Fruit fly (Drosophila melanogaster): Measurements from ENCODE around the gene Tasp1.

DNA sequence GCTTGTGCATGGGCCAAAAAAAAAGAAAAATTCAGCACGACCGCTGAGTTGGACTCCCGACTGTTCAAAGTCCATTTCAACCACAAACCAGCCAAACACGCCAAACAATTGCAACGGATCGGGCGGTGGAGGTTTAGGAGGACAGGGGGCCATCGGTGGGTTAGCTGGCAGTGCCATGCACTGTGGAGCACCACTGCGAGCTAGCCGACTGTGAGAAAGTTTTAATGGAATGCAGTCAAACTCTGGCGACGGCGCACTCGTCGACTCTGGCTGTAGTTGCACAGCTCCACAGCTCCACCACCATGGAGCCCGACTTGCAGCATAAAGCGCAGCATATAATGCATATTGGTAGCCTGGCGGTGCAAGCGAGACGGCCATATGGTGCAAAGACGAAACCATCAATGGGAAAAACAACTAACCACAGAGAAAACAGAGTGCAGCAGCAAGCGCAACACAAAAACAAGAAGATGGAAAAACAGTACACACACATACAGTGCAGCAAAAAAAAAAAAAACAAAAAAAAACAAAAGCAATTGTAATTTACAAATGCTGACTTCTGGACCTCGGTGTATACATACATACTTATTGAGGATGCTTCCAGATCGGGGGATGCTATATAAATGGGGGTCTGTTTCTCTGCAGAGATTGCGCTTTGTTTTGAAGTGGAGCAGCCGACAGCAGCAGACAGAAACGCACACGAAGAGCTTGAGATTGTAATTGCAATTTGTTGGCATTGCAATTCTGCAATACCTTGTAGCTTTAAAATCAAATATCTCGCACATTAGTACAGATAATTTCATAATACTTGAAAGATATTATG lies 45.9 kb downstream of the Tasp1 start:
- TF ChIP-seq OdsH (GFP tag; optimal IDR thresholded peaks at IDR 0.05) (peak; percentile 24), CG8632 (GFP tag; optimal IDR thresholded peaks at IDR 0.05) (peak; percentile 40), CG31627 (GFP tag; optimal IDR thresholded peaks at IDR 0.05) (no peak), Eip93F (GFP tag; optimal IDR thresholded peaks at IDR 0.05) (peak; percentile 59), CG6276 (GFP tag; optimal IDR thresholded peaks at IDR 0.05) (peak; percentile 90), CG10669 (GFP tag; optimal IDR thresholded peaks at IDR 0.05) (peak; percentile 49), Sox102F (GFP tag; optimal IDR thresholded peaks at IDR 0.05) (peak; percentile 23), Sox15 (GFP tag; optimal IDR thresholded peaks at IDR 0.05) (no peak), CG11902 (GFP tag; optimal IDR thresholded peaks at IDR 0.05) (no peak), achi (GFP tag; optimal IDR thresholded peaks at IDR 0.05) (no peak), Blimp-1 (GFP tag; optimal IDR thresholded peaks at IDR 0.05) (peak; percentile 55)
